Fruit fly (Drosophila melanogaster) whole organism, embryonic: ENCODE measurements around the gene Gga.

Experiments
- BEAF-32 ChIP-seq: fragments of 200-800 bp; sonication (Bioruptor generic); optimal IDR thresholded peaks from 3 replicates; lab custom pipeline; 2017; ENCODE audit warnings: missing biosample characterization, missing genetic modification characterization, mild to moderate bottlenecking, moderate library complexity, missing genetic modification reagents
- CG11695 ChIP-seq: fragments of 200-800 bp; sonication (Bioruptor generic); IDR thresholded peaks from 3 replicates; pipeline ENCODE4 v1.3.6; 2022; ENCODE audit warnings: missing biosample characterization, missing genetic modification characterization
- CG14667 ChIP-seq: fragments of 200-800 bp; sonication (Bioruptor generic); IDR thresholded peaks from 2 replicates; pipeline ENCODE4 v1.3.6; 2022; ENCODE audit warnings: missing biosample characterization, missing genetic modification characterization
- CG18619 ChIP-seq: fragments of 200-800 bp; sonication (Bioruptor generic); optimal IDR thresholded peaks from 3 replicates; lab custom pipeline; 2017; ENCODE audit warnings: missing biosample characterization, mild to moderate bottlenecking, missing genetic modification characterization
- CG2712 ChIP-seq: fragments of 200-800 bp; optimal IDR thresholded peaks from 3 replicates; lab custom pipeline; 2019; ENCODE audit warnings: missing biosample characterization, mild to moderate bottlenecking, missing genetic modification characterization, moderate library complexity
- CG32772 ChIP-seq: fragments of 200-800 bp; sonication (Bioruptor generic); IDR thresholded peaks from 2 replicates; pipeline ENCODE4 v1.3.6; 2022; ENCODE audit warnings: missing biosample characterization, missing genetic modification characterization
- CG3838 ChIP-seq: fragments of 200-800 bp; sonication (Bioruptor generic); optimal IDR thresholded peaks from 3 replicates; lab custom pipeline; 2016; ENCODE audit warnings: missing biosample characterization, missing genetic modification characterization
- CG4360 ChIP-seq: fragments of 200-800 bp; sonication (Bioruptor generic); IDR thresholded peaks from 2 replicates; pipeline ENCODE4 v1.3.6; 2022; ENCODE audit warnings: missing biosample characterization, missing genetic modification characterization
- CG4404 ChIP-seq: fragments of 200-800 bp; sonication (Bioruptor generic); IDR thresholded peaks from 2 replicates; pipeline ENCODE4 v1.3.6; 2022; ENCODE audit warnings: missing biosample characterization, missing genetic modification characterization
- CG7839 ChIP-seq: fragments of 200-800 bp; sonication (Bioruptor generic); optimal IDR thresholded peaks from 3 replicates; lab custom pipeline; 2018; ENCODE audit warnings: missing biosample characterization, mild to moderate bottlenecking, missing genetic modification characterization, moderate library complexity
- CG7928 ChIP-seq: fragments of 200-800 bp; sonication (Bioruptor generic); optimal IDR thresholded peaks from 2 replicates; lab custom pipeline; 2017; ENCODE audit warnings: missing biosample characterization, mild to moderate bottlenecking, missing genetic modification characterization
- CG8388 ChIP-seq: fragments of 200-800 bp; sonication (Bioruptor generic); optimal IDR thresholded peaks from 2 replicates; lab custom pipeline; 2019; ENCODE audit warnings: missing biosample characterization, mild to moderate bottlenecking, missing genetic modification characterization, moderate library complexity
- CG9932 ChIP-seq: fragments of 200-800 bp; sonication (Bioruptor generic); IDR thresholded peaks from 2 replicates; pipeline ENCODE4 v1.3.6; 2022; ENCODE audit warnings: missing biosample characterization, missing genetic modification characterization
- CoRest ChIP-seq: fragments of 200-800 bp; sonication (Bioruptor generic); optimal IDR thresholded peaks from 3 replicates; lab custom pipeline; 2018; ENCODE audit warnings: missing biosample characterization, mild to moderate bottlenecking, missing genetic modification characterization, moderate library complexity
- CrebB ChIP-seq: fragments of 200-800 bp; sonication (Bioruptor generic); optimal IDR thresholded peaks from 3 replicates; lab custom pipeline; 2018; ENCODE audit warnings: missing biosample characterization, mild to moderate bottlenecking, missing genetic modification characterization
- Dad ChIP-seq: fragments of 200-800 bp; sonication (Bioruptor generic); optimal IDR thresholded peaks from 3 replicates; lab custom pipeline; 2016; ENCODE audit warnings: missing biosample characterization, missing genetic modification characterization
- Dek ChIP-seq: fragments of 200-800 bp; sonication (Bioruptor generic); optimal IDR thresholded peaks from 3 replicates; lab custom pipeline; 2019; ENCODE audit warnings: missing biosample characterization, mild to moderate bottlenecking, missing genetic modification characterization, moderate library complexity
- ERR ChIP-seq: fragments of 200-800 bp; sonication (Bioruptor generic); optimal IDR thresholded peaks from 2 replicates; lab custom pipeline; 2016; ENCODE audit warnings: missing biosample characterization, missing genetic modification characterization
- Elba2 ChIP-seq: fragments of 200-800 bp; sonication (Bioruptor generic); optimal IDR thresholded peaks from 3 replicates; lab custom pipeline; 2016; ENCODE audit warnings: missing biosample characterization, missing genetic modification characterization
- Hsf ChIP-seq: fragments of 200-800 bp; sonication (Bioruptor generic); optimal IDR thresholded peaks from 3 replicates; lab custom pipeline; 2016; ENCODE audit warnings: missing biosample characterization, missing genetic modification characterization
- Jarid2 ChIP-seq: fragments of 200-800 bp; sonication (Bioruptor generic); optimal IDR thresholded peaks from 3 replicates; lab custom pipeline; 2017; ENCODE audit warnings: mild to moderate bottlenecking, missing biosample characterization, missing genetic modification reagents, missing genetic modification characterization
- Lhr ChIP-seq: fragments of 200-800 bp; sonication (Bioruptor generic); optimal IDR thresholded peaks from 3 replicates; lab custom pipeline; 2017; ENCODE audit warnings: mild to moderate bottlenecking, missing biosample characterization, missing genetic modification reagents, missing genetic modification characterization
- Mrtf ChIP-seq: fragments of 200-800 bp; sonication (Bioruptor generic); IDR thresholded peaks from 3 replicates; pipeline ENCODE4 v1.3.6; 2022; ENCODE audit warnings: missing biosample characterization, missing genetic modification characterization
- Poxn ChIP-seq: fragments of 200-800 bp; sonication (Bioruptor generic); IDR thresholded peaks from 2 replicates; pipeline ENCODE4 v1.3.6; 2022; ENCODE audit warnings: missing biosample characterization, missing genetic modification characterization
- Rfx ChIP-seq: fragments of 200-800 bp; sonication (Bioruptor generic); IDR thresholded peaks from 2 replicates; pipeline ENCODE4 v1.3.6; 2022; ENCODE audit warnings: missing biosample characterization, missing genetic modification characterization
- Side ChIP-seq: fragments of 200-800 bp; sonication (Bioruptor generic); optimal IDR thresholded peaks from 2 replicates; lab custom pipeline; 2016; ENCODE audit warnings: missing biosample characterization, missing genetic modification characterization
- Stat92E ChIP-seq, 3 experiments: fragments of >200 bp in 2 of 3; fragments of 200-800 bp in 1 of 3; sonication (Bioruptor generic) in 1 of 3; optimal IDR thresholded peaks; 2 replicates each; lab custom pipeline; 2017 to 2019; ENCODE audit warnings: missing biosample characterization in 3 of 3, missing genetic modification characterization in 3 of 3, mild to moderate bottlenecking in 1 of 3, moderate library complexity in 1 of 3
- Usf ChIP-seq: fragments of 200-800 bp; sonication (Bioruptor generic); optimal IDR thresholded peaks from 2 replicates; lab custom pipeline; 2017; ENCODE audit warnings: missing genotype, missing biosample characterization, missing genetic modification characterization
- bab2 ChIP-seq: fragments of 200-800 bp; sonication (Bioruptor generic); optimal IDR thresholded peaks from 2 replicates; lab custom pipeline; 2016; ENCODE audit warnings: missing biosample characterization, missing genetic modification characterization
- cwo ChIP-seq: fragments of 200-800 bp; sonication (Bioruptor generic); optimal IDR thresholded peaks from 3 replicates; lab custom pipeline; 2017; ENCODE audit warnings: missing biosample characterization, missing genetic modification characterization, mild to moderate bottlenecking, moderate library complexity, missing genetic modification reagents
- disco-r ChIP-seq: fragments of 200-800 bp; sonication (Bioruptor generic); optimal IDR thresholded peaks from 2 replicates; lab custom pipeline; 2016; ENCODE audit warnings: missing biosample characterization, missing genetic modification characterization
- dmrt99B ChIP-seq: fragments of 200-800 bp; sonication (Bioruptor generic); optimal IDR thresholded peaks from 2 replicates; lab custom pipeline; 2018; ENCODE audit warnings: missing biosample characterization, mild to moderate bottlenecking, missing genetic modification characterization, moderate library complexity
- en ChIP-seq: fragments of 200-800 bp; sonication (Bioruptor generic); optimal IDR thresholded peaks from 2 replicates; lab custom pipeline; 2016; ENCODE audit warnings: missing biosample characterization, missing genetic modification characterization
- gce ChIP-seq: fragments of 200-800 bp; sonication (Bioruptor generic); IDR thresholded peaks from 3 replicates; pipeline ENCODE4 v1.3.6; 2022; ENCODE audit warnings: missing biosample characterization, missing genetic modification characterization
- hkb ChIP-seq, 2 experiments: fragments of 200-800 bp in 1 of 2; fragments of >200 bp in 1 of 2; sonication (Bioruptor generic) in 1 of 2; IDR thresholded peaks in 1 of 2; optimal IDR thresholded peaks in 1 of 2; 2 replicates each; pipeline versions ENCODE4 v1.3.6 to Lab custom; 2017 to 2022; ENCODE audit warnings: missing biosample characterization in 1 of 2, missing genetic modification characterization in 1 of 2
- nom ChIP-seq: fragments of 200-800 bp; sonication (Bioruptor generic); optimal IDR thresholded peaks from 2 replicates; lab custom pipeline; 2017; ENCODE audit warnings: missing biosample characterization, missing genetic modification characterization, mild to moderate bottlenecking, moderate library complexity, missing genetic modification reagents
- onecut ChIP-seq: fragments of 200-800 bp; sonication (Bioruptor generic); IDR thresholded peaks from 2 replicates; pipeline ENCODE4 v1.3.6; 2022; ENCODE audit warnings: missing biosample characterization, missing genetic modification characterization
- org-1 ChIP-seq: fragments of 200-800 bp; sonication (Bioruptor generic); optimal IDR thresholded peaks from 2 replicates; lab custom pipeline; 2017; ENCODE audit warnings: missing biosample characterization, missing genetic modification characterization
- pb ChIP-seq: fragments of 200-800 bp; sonication (Bioruptor generic); optimal IDR thresholded peaks from 3 replicates; lab custom pipeline; 2016; ENCODE audit warnings: missing biosample characterization, missing genetic modification characterization
- peb ChIP-seq: fragments of 200-800 bp; sonication (Bioruptor generic); IDR thresholded peaks from 2 replicates; pipeline ENCODE4 v1.3.6; 2022; ENCODE audit warnings: missing biosample characterization, missing genetic modification characterization
- rib ChIP-seq: fragments of 200-800 bp; sonication (Bioruptor generic); IDR thresholded peaks from 2 replicates; pipeline ENCODE4 v1.3.6; 2022; ENCODE audit warnings: missing biosample characterization, missing genetic modification characterization
- unpg ChIP-seq: fragments of 200-800 bp; sonication (Bioruptor generic); optimal IDR thresholded peaks from 3 replicates; lab custom pipeline; 2018; ENCODE audit warnings: missing biosample characterization, mild to moderate bottlenecking, missing genetic modification characterization, moderate library complexity
- wek ChIP-seq: fragments of 200-800 bp; sonication (Bioruptor generic); optimal IDR thresholded peaks from 3 replicates; lab custom pipeline; 2018; ENCODE audit warnings: missing biosample characterization, mild to moderate bottlenecking, missing genetic modification characterization, moderate library complexity
- wor ChIP-seq: fragments of 200-800 bp; sonication (Bioruptor generic); IDR thresholded peaks from 2 replicates; pipeline ENCODE4 v1.3.6; 2022; ENCODE audit warnings: missing biosample characterization, missing genetic modification characterization

Gene Gga

dm6 chrX:9578696-9579509 lies 21.9 kb upstream of the Gga start (continued):
- TF ChIP-seq CG7928 (GFP tag; lab: Kevin White, UChicago) (peak; percentile 77), unpg (GFP tag; lab: Kevin White, UChicago) (peak; percentile 98), Stat92E (GFP tag; optimal IDR thresholded peaks at IDR 0.05; lab: Kevin White, UChicago) (peak in 2 of 3 experiments; percentile 21 to 94), rib (GFP tag; lab: Robert Waterston, UW) (peak; percentile 98), onecut (GFP tag; lab: Robert Waterston, UW) (peak; percentile 96), CG18619 (GFP tag; lab: Kevin White, UChicago) (peak; percentile 98), wek (GFP tag; lab: Kevin White, UChicago) (peak; percentile 88), CG4404 (GFP tag; lab: Robert Waterston, UW) (peak; percentile 99), CG9932 (GFP tag; lab: Robert Waterston, UW) (peak; percentile 99), CG7839 (tag; lab: Kevin White, UChicago) (peak; percentile 98), CrebB (tag; lab: Kevin White, UChicago) (peak; percentile 95), BEAF-32 (no peak), disco-r (GFP tag; lab: Kevin White, UChicago) (peak; percentile 97), ERR (GFP tag; lab: Kevin White, UChicago) (peak; percentile 95), bab2 (GFP tag; lab: Kevin White, UChicago) (peak; percentile 98), hkb (optimal IDR thresholded peaks at IDR 0.05; lab: Kevin White, UChicago) (no peak), hkb (GFP tag; IDR thresholded peaks at IDR 0.05; lab: Robert Waterston, UW) (peak; percentile 98), Jarid2 (GFP tag; lab: Kevin White, UChicago) (peak; percentile 84), CG2712 (tag; lab: Kevin White, UChicago) (peak; percentile 99), Rfx (GFP tag; lab: Robert Waterston, UW) (peak; percentile 99), pb (peak; percentile 97), Side (GFP tag; lab: Kevin White, UChicago) (peak; percentile 98), peb (GFP tag; lab: Robert Waterston, UW) (peak; percentile 98), en (GFP tag; lab: Kevin White, UChicago) (peak; percentile 94), wor (GFP tag; lab: Robert Waterston, UW) (peak; percentile 98), CG4360 (peak; percentile 74), dmrt99B (tag; lab: Kevin White, UChicago) (peak; percentile 98), CG8388 (peak; percentile 97), CG14667 (GFP tag; lab: Robert Waterston, UW) (peak; percentile 99), Dad (peak; percentile 99), nom (peak; percentile 96), Dek (tag; lab: Kevin White, UChicago) (peak; percentile 96), Mrtf (GFP tag; lab: Robert Waterston, UW) (peak; percentile 98), Lhr (GFP tag; lab: Kevin White, UChicago) (peak; percentile 97), cwo (GFP tag; lab: Kevin White, UChicago) (peak; percentile 95), CoRest (peak; percentile 98), CG3838 (GFP tag; lab: Kevin White, UChicago) (peak; percentile 96), Hsf (GFP tag; lab: Kevin White, UChicago) (peak; percentile 99), CG11695 (GFP tag; lab: Robert Waterston, UW) (peak; percentile 96), CG32772 (GFP tag; lab: Robert Waterston, UW) (peak; percentile 99), org-1 (peak; percentile 97), Poxn (peak; percentile 91), Usf (GFP tag; lab: Kevin White, UChicago) (peak; percentile 99), Elba2 (peak; percentile 89), gce (peak; percentile 97)
- TF ChIP-seq, all 482 proteins: peak for 434
